Fruit fly (Drosophila melanogaster) S2 (cell line): ENCODE data around the gene CG5292.

ENCODE experiments used
- CG8478 ChIP-seq: fragments of >200 bp; optimal IDR thresholded peaks from 2 replicates; lab custom pipeline; 2018
- CTCF ChIP-seq, 2 experiments: fragments of >200 bp; optimal IDR thresholded peaks; 2 replicates each; lab custom pipeline; 2018

The CG5292 gene

DNA sequence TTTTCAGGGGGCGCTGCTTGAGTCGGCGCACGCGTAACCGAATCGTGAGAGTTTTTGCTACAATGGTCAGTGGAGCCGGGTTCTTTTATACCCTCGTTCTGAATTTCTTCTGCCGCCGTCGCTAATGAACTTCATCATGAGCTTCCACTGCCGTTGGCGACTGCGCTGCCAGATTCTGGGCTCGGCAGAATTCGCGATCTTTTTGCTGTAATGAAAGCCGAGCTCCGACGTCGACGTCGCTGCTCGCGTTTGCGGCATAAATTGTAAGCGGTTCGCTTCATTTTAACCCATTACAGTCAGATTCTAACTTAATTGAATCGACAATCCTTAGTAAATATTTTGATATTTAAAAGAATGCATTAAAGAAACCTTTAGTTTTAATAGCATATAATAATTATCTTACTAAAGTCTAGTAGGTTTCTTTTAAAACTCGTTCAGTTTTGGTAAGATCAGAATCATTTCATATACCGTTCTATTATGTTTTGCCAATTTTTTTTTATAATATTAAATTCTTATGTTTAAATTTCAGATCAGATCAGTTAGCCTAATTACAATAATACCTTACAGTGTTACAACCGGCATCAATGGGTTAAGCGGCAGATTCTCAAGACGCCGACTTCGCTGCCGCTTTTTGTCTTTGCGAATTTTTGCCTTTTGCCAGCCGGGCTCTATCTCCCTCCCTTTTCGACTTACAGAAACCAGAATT, 50.6 kb downstream of the CG5292 start, which contains the start of gene Mur89F:
Gene Mur89F, minus strand, starts transcription at position 51 of the 706 bp plus-strand sequence.
- TF ChIP-seq CG8478 (lab: Kevin White, UChicago) (no peak), CTCF (optimal IDR thresholded peaks at IDR 0.05; lab: Kevin White, UChicago) (no peak)
